Worm (Caenorhabditis elegans) whole organism, L4/young adult: Measurements from ENCODE around the gene apx-1.

Experiments
- W03F9.2 ChIP-seq: fragments of 150-350 bp; optimal IDR thresholded peaks from 2 replicates; lab custom pipeline; 2014; ENCODE audit warnings: missing biosample characterization, missing genetic modification characterization
- dao-5 ChIP-seq: sonication (generic microtip); optimal IDR thresholded peaks from 2 replicates; lab custom pipeline; 2016; ENCODE audit warnings: missing genotype, missing genetic modification characterization, moderate library complexity, missing compliant biosample characterization
- him-1 ChIP-seq: sonication (generic microtip); optimal IDR thresholded peaks from 2 replicates; lab custom pipeline; 2016; ENCODE audit warnings: missing genotype, missing genetic modification reagents, missing genetic modification characterization, missing compliant biosample characterization

apx-1 gene

DNA sequence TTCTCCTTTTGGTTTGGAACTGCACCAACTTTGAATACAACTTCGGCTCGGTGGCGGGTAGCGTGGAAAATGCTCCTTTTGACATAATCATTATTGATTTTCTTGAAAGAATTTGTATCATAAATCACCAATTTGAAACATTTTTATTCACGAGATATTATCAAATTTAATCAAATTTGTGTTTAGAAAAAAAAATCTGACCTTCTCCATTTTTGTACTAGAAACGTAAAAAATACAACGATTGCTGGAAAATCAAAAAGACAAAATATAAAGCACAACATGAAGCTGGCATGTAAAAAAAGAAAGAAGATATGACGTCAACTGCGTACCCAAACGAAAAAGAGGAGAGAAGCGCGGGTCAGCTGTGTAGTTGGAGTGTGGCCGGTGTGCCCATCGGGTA lies 9.7 kb upstream of the apx-1 start, which contains the start of gene K08D9.4:
Gene K08D9.4 (minus strand): TSS at position 101 of the 400 bp plus-strand sequence.
- TF ChIP-seq dao-5 (tag; lab: Kevin White, UChicago) (no peak), W03F9.2 (no peak), him-1 (no peak)

DNA sequence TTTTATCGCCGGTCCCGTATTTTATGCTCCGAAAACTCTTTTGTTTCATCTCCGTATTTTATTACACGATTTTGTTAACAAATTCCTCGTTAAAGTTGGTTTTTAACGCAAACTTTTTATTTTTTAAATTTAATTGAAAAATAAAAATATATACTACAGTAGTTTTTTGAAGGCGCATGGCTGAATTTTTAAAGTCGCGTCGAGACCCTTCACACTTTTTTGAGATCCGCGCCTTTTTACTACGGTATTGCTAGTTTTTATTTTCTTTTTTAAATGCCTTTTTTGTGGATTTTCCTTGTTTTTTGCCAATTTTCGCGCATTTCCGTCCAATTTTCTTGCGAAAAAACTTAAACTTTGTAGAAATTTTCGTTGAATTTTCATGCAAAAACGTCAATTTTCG lies 5.6 kb upstream of the apx-1 start:
- no peak for TF ChIP-seq W03F9.2

DNA sequence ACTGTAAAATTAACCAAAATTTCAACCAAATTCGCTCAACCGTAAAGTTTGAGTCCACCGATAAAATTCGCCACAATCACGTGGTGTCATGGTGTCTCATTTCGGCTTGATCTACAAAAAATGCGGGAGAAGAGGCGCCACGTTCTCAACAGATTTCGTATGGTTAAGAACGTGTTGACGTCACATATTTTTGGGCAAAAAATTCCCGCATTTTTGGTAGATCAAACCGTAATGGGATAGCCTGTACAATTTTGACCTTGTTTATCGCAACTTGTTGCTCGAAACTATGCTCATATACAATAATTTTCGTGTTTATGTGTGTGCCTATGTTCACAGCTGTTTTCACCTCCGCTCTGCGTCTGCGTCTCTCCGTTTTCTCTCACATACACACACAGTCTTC lies 1.1 kb upstream of the apx-1 start:
- no peak for TF ChIP-seq dao-5 (tag; lab: Kevin White, UChicago)
- no peak for TF ChIP-seq W03F9.2
- no peak for TF ChIP-seq him-1

DNA sequence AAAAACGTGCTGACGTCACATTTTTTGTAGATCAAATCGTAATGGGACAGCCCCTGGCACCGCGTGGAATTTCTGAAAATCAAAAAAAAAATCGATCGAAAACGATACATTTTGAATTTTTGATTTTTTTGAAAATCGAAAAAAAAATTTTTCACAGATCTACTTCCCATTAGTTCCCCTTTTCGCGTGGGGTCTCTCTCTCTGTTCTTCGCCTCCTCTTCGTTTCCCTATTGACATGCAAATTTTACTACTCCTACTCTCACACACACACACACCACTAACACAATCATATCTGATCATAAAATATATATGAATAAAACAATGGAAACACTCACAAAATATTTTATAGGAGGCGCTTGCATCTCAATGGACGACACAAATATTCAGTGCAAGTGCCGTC lies 8.6 kb downstream of the apx-1 start:
- TF ChIP-seq W03F9.2 (no peak), dao-5 (tag; lab: Kevin White, UChicago) (no peak), him-1 (no peak)

DNA sequence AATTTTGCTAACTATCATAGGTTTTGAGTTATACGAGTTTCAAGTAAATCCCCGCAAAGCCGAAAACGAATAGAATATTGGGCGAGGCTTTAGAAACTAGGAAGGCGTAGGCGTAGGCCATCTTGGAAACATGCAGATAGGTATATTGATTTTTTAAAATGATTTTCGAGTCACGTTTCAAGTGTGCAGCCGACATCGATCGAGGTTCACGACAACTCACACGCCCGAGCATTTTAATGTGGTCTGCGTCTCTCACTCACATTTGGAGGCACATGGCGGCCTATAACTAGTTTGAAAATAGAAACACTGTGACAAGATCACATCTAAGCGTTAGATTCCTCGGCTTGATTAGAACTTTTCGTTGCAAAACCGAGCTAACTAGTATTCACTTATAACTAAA lies 17.4 kb downstream of the apx-1 start, which contains the start of gene K08D9.2:
Gene K08D9.2 (plus strand): TSS at position 301 of the 400 bp plus-strand sequence.
- TF ChIP-seq him-1 (no peak), dao-5 (tag; lab: Kevin White, UChicago) (no peak), W03F9.2 (no peak)

DNA sequence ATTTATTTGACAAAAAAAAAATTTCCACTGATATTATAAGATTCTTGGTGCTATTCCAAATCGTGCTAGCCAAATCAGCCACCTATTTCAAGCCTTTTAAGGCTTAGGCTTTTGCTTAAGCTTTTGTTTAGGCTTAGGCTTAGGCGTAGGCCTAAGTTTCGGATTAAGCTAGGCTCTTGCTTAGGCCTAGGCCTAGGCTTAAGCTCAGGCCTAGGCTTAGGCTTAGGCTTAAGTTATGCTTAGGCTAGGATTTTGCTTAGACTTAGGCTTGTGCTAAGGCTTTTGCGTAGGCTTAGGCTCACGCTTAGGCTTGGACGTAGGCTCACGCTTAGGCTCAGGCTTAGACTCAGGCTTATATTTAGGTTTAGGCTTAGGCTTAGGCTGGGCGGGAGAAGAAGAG lies 20.2 kb downstream of the apx-1 start:
- TF ChIP-seq him-1: no peak

DNA sequence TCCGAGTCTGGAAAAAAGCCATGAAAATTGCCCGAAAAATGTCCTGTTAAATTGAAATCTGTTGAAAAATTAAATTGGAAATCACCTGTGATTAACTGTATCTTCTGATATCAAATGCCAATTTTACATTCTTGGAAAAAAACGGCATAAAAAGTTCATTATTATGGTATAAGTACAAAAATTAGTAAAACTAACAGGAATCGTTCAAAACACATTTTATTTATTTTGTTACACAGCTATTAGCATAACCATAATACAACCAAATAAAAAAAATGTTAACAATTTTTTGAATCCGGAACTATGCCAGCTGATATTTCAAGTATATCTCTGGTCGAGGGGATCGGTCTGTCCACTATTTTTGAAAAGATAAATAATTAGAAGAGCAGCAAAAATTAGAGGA lies 20.6 kb downstream of the apx-1 start, which contains the start of gene K08D9.10:
Gene K08D9.10 (plus strand): TSS at position 301 of the 400 bp plus-strand sequence.
- TF ChIP-seq dao-5 (tag; lab: Kevin White, UChicago): no peak
- TF ChIP-seq him-1: no peak
- TF ChIP-seq W03F9.2: no peak

DNA sequence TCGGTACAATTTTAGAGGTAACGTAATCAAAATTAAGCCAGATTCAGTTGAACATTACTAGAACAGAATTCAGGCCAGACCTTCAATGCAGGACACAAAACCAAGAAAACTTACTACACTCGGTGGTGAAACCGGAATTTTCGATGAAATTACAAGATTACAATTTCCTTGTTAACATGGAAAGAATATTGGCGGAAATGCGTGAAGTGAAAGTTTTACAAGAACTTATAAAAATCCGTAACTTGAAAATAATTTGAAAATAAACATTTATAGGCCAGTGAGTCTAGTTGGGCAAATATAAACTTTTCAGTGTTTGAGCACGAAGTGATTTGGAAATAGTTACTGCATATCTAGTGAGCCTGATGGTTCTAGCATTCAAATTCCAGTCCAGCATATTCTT lies 24.9 kb downstream of the apx-1 start, which contains the start of gene K08D9.6:
Gene K08D9.6 (minus strand): TSS at position 101 of the 400 bp plus-strand sequence.
- TF ChIP-seq dao-5 (tag; lab: Kevin White, UChicago) (no peak), him-1 (no peak), W03F9.2 (no peak)

DNA sequence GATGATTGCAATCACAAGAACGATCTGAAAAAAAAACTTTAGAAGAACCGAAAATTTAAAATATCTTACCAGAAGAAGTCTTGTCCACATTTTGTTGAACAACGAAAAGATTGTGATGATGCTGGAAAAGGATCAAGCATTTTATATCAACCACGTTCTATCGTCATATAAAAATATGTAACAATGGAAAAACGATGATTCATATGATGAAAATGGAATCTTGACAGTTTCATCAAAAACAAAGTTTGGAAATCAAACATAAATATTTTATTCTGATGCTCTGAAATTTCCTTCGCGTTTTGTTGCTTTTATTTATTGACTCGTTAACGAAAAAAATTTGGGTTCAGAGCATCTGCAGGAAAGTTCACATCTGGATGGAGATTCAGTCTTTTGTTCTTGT lies 26.6 kb downstream of the apx-1 start, which contains the start of the genes K08D9.9 and str-16:
Gene K08D9.9 (minus strand): TSS at position 101 of the 400 bp plus-strand sequence.
Gene str-16 (plus strand): TSS at position 266 of the 400 bp plus-strand sequence.
- TF ChIP-seq him-1 (no peak), W03F9.2 (no peak), dao-5 (tag; lab: Kevin White, UChicago) (no peak)

DNA sequence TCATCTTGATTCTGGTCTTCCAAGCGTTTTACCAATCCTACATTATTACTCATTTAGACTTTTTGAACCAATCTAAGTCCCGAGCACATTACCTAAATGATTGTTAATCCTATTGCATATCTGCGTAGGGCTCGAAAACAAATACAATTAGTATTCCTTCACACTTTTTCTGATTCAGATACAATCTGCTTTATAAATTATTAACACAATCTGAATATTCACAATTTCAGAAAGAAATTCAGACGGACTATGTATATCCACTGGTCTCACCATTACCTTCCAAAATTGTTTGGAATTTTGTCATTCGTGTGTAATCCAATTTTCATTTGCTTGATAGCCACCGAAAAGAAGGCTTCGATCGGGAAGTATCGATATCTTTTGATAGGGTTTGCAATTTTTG lies 31.2 kb downstream of the apx-1 start, which contains the start of gene srj-11:
Gene srj-11 (plus strand): TSS at position 250 of the 400 bp plus-strand sequence.
- no peak for TF ChIP-seq dao-5 (tag; lab: Kevin White, UChicago)
- no peak for TF ChIP-seq him-1
- TF ChIP-seq W03F9.2: no peak

DNA sequence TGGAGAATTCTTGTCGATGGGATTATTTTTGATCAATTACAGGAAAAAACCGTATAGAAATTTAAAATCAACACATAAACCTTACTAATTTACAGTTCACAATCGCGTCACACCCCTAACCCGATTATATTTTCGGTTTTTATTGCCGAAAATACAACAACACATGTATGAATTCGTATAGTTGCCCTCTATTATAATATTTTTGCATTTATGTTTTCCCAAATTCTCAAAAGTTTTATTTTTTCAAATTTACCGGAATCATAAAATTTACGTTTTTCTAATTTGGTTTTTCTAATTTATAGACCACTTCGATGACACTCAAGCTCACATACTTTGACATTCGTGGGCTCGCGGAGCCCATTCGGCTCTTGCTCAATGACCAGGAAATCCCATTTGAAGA lies 33.0 kb downstream of the apx-1 start, which contains the start of gene gst-23:
Gene gst-23 (plus strand): TSS at position 301 of the 400 bp plus-strand sequence.
- no peak for TF ChIP-seq W03F9.2
- no peak for TF ChIP-seq him-1
- TF ChIP-seq dao-5 (tag; lab: Kevin White, UChicago): no peak

DNA sequence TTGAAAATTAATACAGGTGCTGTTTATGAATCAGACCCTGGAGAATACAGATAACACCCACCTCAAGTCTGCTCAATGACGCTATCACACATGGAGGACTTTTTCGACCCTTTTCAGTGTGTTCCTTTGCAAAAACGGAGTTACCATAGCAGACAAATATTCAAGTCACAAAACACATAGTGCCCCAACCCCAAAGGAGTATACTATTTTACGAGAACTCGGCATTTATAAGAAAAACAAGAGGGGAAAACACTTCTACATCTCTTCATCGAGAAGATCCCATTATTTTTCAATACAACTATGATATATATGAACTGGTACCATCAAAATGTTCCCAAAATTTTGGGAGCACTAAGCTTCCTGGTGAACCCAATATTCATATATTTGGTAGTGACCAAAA lies 34.7 kb downstream of the apx-1 start, which contains the start of gene srj-7:
Gene srj-7 (plus strand): TSS at position 301 of the 400 bp plus-strand sequence.
- TF ChIP-seq dao-5 (tag; lab: Kevin White, UChicago) (no peak), him-1 (no peak), W03F9.2 (no peak)

DNA sequence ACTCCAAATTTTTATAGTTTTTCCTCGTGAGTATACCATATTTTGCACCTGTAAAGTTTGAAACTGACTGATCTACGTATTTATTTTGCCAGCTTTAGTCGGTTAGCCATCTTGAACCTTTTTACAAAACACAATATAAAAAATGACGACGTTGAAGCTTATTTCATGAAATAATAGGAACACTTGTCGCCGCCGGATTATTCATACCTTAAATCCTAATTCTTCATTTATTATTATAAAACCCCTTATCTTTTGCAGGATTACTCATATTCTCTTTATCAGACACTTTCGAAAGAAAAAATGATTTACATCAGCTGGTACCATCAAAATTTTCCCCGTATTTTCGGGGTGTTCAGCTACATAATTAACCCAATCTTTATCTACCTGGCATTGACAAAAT lies 37.5 kb downstream of the apx-1 start, which contains the start of gene srj-8:
Gene srj-8 (plus strand): TSS at position 301 of the 400 bp plus-strand sequence.
- no peak for TF ChIP-seq W03F9.2

DNA sequence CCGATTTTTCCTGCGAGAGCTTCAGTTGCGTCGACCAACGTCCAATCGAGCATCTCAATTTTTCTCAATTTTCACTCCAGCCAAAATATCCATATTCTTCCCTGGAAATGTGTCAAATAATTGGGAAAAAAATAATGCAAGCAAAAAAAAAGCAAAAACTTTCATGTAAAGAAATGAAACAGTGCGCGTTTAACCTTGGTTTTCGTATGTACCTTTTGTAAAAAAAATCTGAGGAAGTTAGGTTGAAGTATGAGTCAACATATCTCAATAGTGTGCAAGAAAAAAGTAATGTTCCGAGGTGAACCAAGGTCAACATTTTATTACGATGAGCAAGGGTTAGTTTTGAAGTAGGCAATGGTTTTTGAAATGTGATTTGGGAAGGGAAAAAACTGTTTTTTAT lies 40.2 kb downstream of the apx-1 start, which contains the start of gene T28A11.13:
Gene T28A11.13 (minus strand): TSS at position 101 of the 400 bp plus-strand sequence.
- TF ChIP-seq him-1 (no peak), W03F9.2 (no peak), dao-5 (tag; lab: Kevin White, UChicago) (no peak)

DNA sequence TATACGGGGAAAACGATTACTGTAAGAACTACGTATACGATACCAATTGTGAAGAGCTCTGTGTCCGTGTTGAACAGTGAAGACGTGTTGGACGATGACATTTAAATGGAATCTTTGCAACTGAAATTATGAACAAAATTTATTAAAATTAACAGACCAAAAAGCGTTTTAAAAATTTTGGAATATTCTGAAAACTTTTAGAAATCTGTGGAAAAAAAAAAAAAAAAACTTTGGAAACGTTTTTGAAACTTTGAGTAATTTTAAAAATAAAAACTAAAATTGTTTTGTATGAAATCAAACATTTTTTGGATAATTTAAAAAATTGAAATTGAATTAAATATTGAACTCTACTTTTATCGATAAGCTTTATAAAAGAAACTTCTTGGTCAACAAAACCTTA lies 46.1 kb downstream of the apx-1 start, which contains the start of gene srt-63:
Gene srt-63 (minus strand): TSS at position 101 of the 400 bp plus-strand sequence.
- TF ChIP-seq him-1: no peak
- no peak for TF ChIP-seq W03F9.2
- TF ChIP-seq dao-5 (tag; lab: Kevin White, UChicago): no peak

DNA sequence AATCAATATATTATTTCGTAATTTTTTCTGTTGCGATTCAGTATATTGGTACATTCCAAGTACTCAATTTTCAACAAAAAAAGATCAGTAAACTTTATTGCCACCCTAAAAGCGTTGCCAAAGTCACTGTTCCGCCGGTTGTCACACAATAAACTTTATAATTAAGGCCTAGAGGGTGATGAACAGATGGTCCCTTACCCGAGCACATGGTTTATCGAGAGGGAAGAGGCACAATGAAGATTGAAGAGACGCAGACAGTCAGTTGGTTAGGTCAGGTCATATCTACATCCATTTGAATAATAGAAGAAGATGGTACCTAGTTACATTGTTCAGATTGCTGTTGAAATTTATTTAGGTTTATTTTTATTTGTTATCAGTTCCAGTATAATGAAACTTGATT lies 46.8 kb downstream of the apx-1 start:
- TF ChIP-seq him-1 (no peak), W03F9.2 (no peak), dao-5 (tag; lab: Kevin White, UChicago) (no peak)
